Worm (Caenorhabditis elegans) whole organism, L1 larva: ENCODE measurements around the gene fbxb-40.
"Not testable (repeated sequence)": the region's sequence is repeated elsewhere in the genome, so short reads cannot be mapped to it uniquely, and the experiment has no call there.

Experiments used
- skn-1 ChIP-seq: fragments of 150-350 bp; optimal IDR thresholded peaks from 2 replicates; lab custom pipeline; 2014; ENCODE audit warnings: missing biosample characterization, missing genetic modification characterization
- zag-1 ChIP-seq: fragments of 150-350 bp; optimal IDR thresholded peaks from 2 replicates; lab custom pipeline; 2014; ENCODE audit warnings: missing biosample characterization, missing genetic modification characterization
- ztf-4 ChIP-seq: fragments of 150-350 bp; optimal IDR thresholded peaks from 2 replicates; lab custom pipeline; 2014; ENCODE audit warnings: missing biosample characterization, missing genetic modification characterization

ce11 chrII:1054724-1055123 is 5.0 kb upstream of the fbxb-40 start, which contains the start of gene K02E7.7:
- not testable (repeated sequence) for TF ChIP-seq zag-1 (tag; lab: Kevin White, UChicago); skn-1; ztf-4 (tag; lab: Kevin White, UChicago)
